Fruit fly (Drosophila melanogaster): Measurements from ENCODE around the gene CG42780.

Gene CG42780

dm6 chrX:7333858-7334800, 2.1 kb upstream of the CG42780 start (continued):
- TF ChIP-seq CG6689 (GFP tag; IDR thresholded peaks at IDR 0.05) (no peak), CG8944 (GFP tag; optimal IDR thresholded peaks at IDR 0.05) (peak; percentile 31), CG6683 (GFP tag; optimal IDR thresholded peaks at IDR 0.05) (no peak), CG17829 (tag; optimal IDR thresholded peaks at IDR 0.05) (no peak), trem (tag; optimal IDR thresholded peaks at IDR 0.05) (no peak), CG13123 (GFP tag; optimal IDR thresholded peaks at IDR 0.05) (no peak), CG5953 (GFP tag; IDR thresholded peaks at IDR 0.05) (no peak), sug (tag; optimal IDR thresholded peaks at IDR 0.05) (no peak), pita (GFP tag; optimal IDR thresholded peaks at IDR 0.05) (no peak), sens (GFP tag) (peak; percentile 78), h (optimal IDR thresholded peaks at IDR 0.05) (no peak), hth (optimal IDR thresholded peaks at IDR 0.05) (no peak), row (GFP tag; IDR thresholded peaks at IDR 0.05) (peak; percentile 46; the same call in 2 of the 3 replicates), Sox102F (GFP tag; optimal IDR thresholded peaks at IDR 0.05) (no peak), CG12155 (GFP tag; optimal IDR thresholded peaks at IDR 0.05) (peak; percentile 50), slbo (GFP tag; IDR thresholded peaks at IDR 0.05) (peak; percentile 70), ken (GFP tag; IDR thresholded peaks at IDR 0.05) (no peak), CG9609 (GFP tag; optimal IDR thresholded peaks at IDR 0.05) (peak; percentile 54), CG3726 (GFP tag; IDR thresholded peaks at IDR 0.05) (0 out of 3 replicates have a peak, but pooled peaks have one; percentile 26), abd-A (tag; optimal IDR thresholded peaks at IDR 0.05) (no peak), mam (GFP tag; optimal IDR thresholded peaks at IDR 0.05) (peak; percentile 73), cato (GFP tag; optimal IDR thresholded peaks at IDR 0.05; ENCODE audit: borderline replicate concordance) (no peak), exex (tag; optimal IDR thresholded peaks at IDR 0.05) (no peak), ATbp (GFP tag; optimal IDR thresholded peaks at IDR 0.05) (no peak), CG4360 (GFP tag; IDR thresholded peaks at IDR 0.05) (no peak), CG13624 (GFP tag; optimal IDR thresholded peaks at IDR 0.05) (peak; percentile 26), dmrt99B (tag; optimal IDR thresholded peaks at IDR 0.05) (peak; percentile 3), Fer2 (tag; optimal IDR thresholded peaks at IDR 0.05) (no peak), CG18764 (GFP tag; optimal IDR thresholded peaks at IDR 0.05) (no peak), Sry-δ (GFP tag; optimal IDR thresholded peaks at IDR 0.05) (no peak), HLH3B (GFP tag; IDR thresholded peaks at IDR 0.05) (no peak), CG9797 (GFP tag; optimal IDR thresholded peaks at IDR 0.05) (no peak), dysf (GFP tag; IDR thresholded peaks at IDR 0.05) (peak; percentile 59; the same call in 2 of the 3 replicates), CG10543 (GFP tag; optimal IDR thresholded peaks at IDR 0.05) (no peak), ranshi (GFP tag; IDR thresholded peaks at IDR 0.05) (no peak), emc (GFP tag; optimal IDR thresholded peaks at IDR 0.05) (peak; percentile 5), oc (tag; optimal IDR thresholded peaks at IDR 0.05) (no peak), salm (tag; optimal IDR thresholded peaks at IDR 0.05) (no peak), Mrtf (GFP tag; IDR thresholded peaks at IDR 0.05) (0 out of 3 replicates have a peak, but pooled peaks have one; percentile 33), Optix (GFP tag; IDR thresholded peaks at IDR 0.05) (no peak), ci (GFP tag; IDR thresholded peaks at IDR 0.05) (no peak), Adf1 (GFP tag; IDR thresholded peaks at IDR 0.05) (peak; percentile 66), chif (GFP tag; optimal IDR thresholded peaks at IDR 0.05) (peak in 1 of 2 experiments; percentile 52), nau (GFP tag; optimal IDR thresholded peaks at IDR 0.05) (no peak), tx (GFP tag; optimal IDR thresholded peaks at IDR 0.05) (peak; percentile 62), CG10147 (GFP tag; optimal IDR thresholded peaks at IDR 0.05) (peak; percentile 51), CG3281 (GFP tag; optimal IDR thresholded peaks at IDR 0.05) (peak; percentile 69), CG32767 (GFP tag; IDR thresholded peaks at IDR 0.05) (no peak), CG7786 (GFP tag; optimal IDR thresholded peaks at IDR 0.05) (peak; percentile 62), sima (GFP tag; optimal IDR thresholded peaks at IDR 0.05) (no peak)
